Fruit fly (Drosophila melanogaster) whole organism, embryonic: ENCODE measurements around the gene CG13675.
A peak's percentile ranks its signal among the peaks of the same experiment; 100 is the strongest.

Source experiments
- CG1024 ChIP-seq: fragments of 200-800 bp; sonication (Bioruptor generic); IDR thresholded peaks from 2 replicates; pipeline ENCODE4 v1.3.6; 2022; ENCODE audit warnings: missing biosample characterization, missing genetic modification characterization
- CG10431 ChIP-seq: fragments of 200-800 bp; sonication (Bioruptor generic); optimal IDR thresholded peaks from 3 replicates; lab custom pipeline; 2018; ENCODE audit warnings: missing biosample characterization, mild to moderate bottlenecking, missing genetic modification characterization
- CG10959 ChIP-seq: fragments of 200-800 bp; sonication (Bioruptor generic); IDR thresholded peaks from 2 replicates; pipeline ENCODE4 v1.3.6; 2022; ENCODE audit warnings: missing biosample characterization, missing genetic modification characterization
- CG10979 ChIP-seq: fragments of 200-800 bp; sonication (Bioruptor generic); optimal IDR thresholded peaks from 2 replicates; lab custom pipeline; 2018; ENCODE audit warnings: missing biosample characterization, mild to moderate bottlenecking, missing genetic modification characterization, moderate library complexity
- CG11696 ChIP-seq: fragments of 200-800 bp; sonication (Bioruptor generic); IDR thresholded peaks from 2 replicates; pipeline ENCODE4 v1.3.6; 2022; ENCODE audit warnings: missing biosample characterization, missing genetic modification characterization
- CG12391 ChIP-seq: fragments of 200-800 bp; sonication (Bioruptor generic); optimal IDR thresholded peaks from 3 replicates; lab custom pipeline; 2018; ENCODE audit warnings: missing biosample characterization, mild to moderate bottlenecking, missing genetic modification characterization, moderate library complexity
- CG12942 ChIP-seq: fragments of 200-800 bp; sonication (Bioruptor generic); optimal IDR thresholded peaks from 3 replicates; lab custom pipeline; 2016; ENCODE audit warnings: missing biosample characterization, missing genetic modification characterization
- CG14710 ChIP-seq: fragments of 200-800 bp; sonication (Bioruptor generic); optimal IDR thresholded peaks from 3 replicates; lab custom pipeline; 2019; ENCODE audit warnings: missing biosample characterization, mild to moderate bottlenecking, missing genetic modification characterization, moderate library complexity
- CG15514 ChIP-seq: fragments of 200-800 bp; sonication (Bioruptor generic); optimal IDR thresholded peaks from 3 replicates; lab custom pipeline; 2017; ENCODE audit warnings: missing biosample characterization, missing genetic modification characterization, mild to moderate bottlenecking, moderate library complexity, missing genetic modification reagents
- CG1602 ChIP-seq: fragments of 200-800 bp; sonication (Bioruptor generic); optimal IDR thresholded peaks from 3 replicates; lab custom pipeline; 2016; ENCODE audit warnings: missing biosample characterization, missing genetic modification characterization
- CG17359 ChIP-seq: fragments of 200-800 bp; sonication (Bioruptor generic); optimal IDR thresholded peaks from 3 replicates; lab custom pipeline; 2018; ENCODE audit warnings: missing biosample characterization, mild to moderate bottlenecking, missing genetic modification characterization, moderate library complexity
- CG17568 ChIP-seq: fragments of 200-800 bp; sonication (Bioruptor generic); optimal IDR thresholded peaks from 2 replicates; lab custom pipeline; 2018; ENCODE audit warnings: missing biosample characterization, mild to moderate bottlenecking, missing genetic modification characterization, moderate library complexity
- CG17612 ChIP-seq: fragments of 200-800 bp; sonication (Bioruptor generic); IDR thresholded peaks from 2 replicates; pipeline ENCODE4 v1.3.6; 2022; ENCODE audit warnings: missing biosample characterization, missing genetic modification characterization
- CG17802 ChIP-seq: fragments of 200-800 bp; sonication (Bioruptor generic); optimal IDR thresholded peaks from 2 replicates; lab custom pipeline; 2018; ENCODE audit warnings: missing biosample characterization, mild to moderate bottlenecking, missing genetic modification characterization, moderate library complexity
- CG17912 ChIP-seq: fragments of 200-800 bp; sonication (Bioruptor generic); optimal IDR thresholded peaks from 2 replicates; lab custom pipeline; 2018; ENCODE audit warnings: missing biosample characterization, mild to moderate bottlenecking, missing genetic modification characterization
- CG1792 ChIP-seq: fragments of 200-800 bp; sonication (Bioruptor generic); optimal IDR thresholded peaks from 2 replicates; lab custom pipeline; 2016; ENCODE audit warnings: missing biosample characterization, missing genetic modification characterization
- CG18476 ChIP-seq: fragments of 200-800 bp; sonication (Bioruptor generic); optimal IDR thresholded peaks from 2 replicates; lab custom pipeline; 2016; ENCODE audit warnings: missing biosample characterization, mild to moderate bottlenecking, missing genetic modification characterization
- CG18764 ChIP-seq: fragments of 200-800 bp; sonication (Bioruptor generic); optimal IDR thresholded peaks from 3 replicates; lab custom pipeline; 2016; ENCODE audit warnings: missing biosample characterization, missing genetic modification characterization
- CG2202 ChIP-seq: fragments of 200-800 bp; sonication (Bioruptor generic); optimal IDR thresholded peaks from 2 replicates; lab custom pipeline; 2018; ENCODE audit warnings: missing biosample characterization, mild to moderate bottlenecking, missing genetic modification characterization
- CG30020 ChIP-seq: fragments of 200-800 bp; optimal IDR thresholded peaks from 2 replicates; lab custom pipeline; 2019; ENCODE audit warnings: missing biosample characterization, mild to moderate bottlenecking, missing genetic modification characterization, moderate library complexity
- CG30431 ChIP-seq: fragments of 200-800 bp; sonication (Bioruptor generic); optimal IDR thresholded peaks from 2 replicates; lab custom pipeline; 2017; ENCODE audit warnings: missing biosample characterization, missing genetic modification characterization
- CG34376 ChIP-seq: fragments of 200-800 bp; sonication (Bioruptor generic); optimal IDR thresholded peaks from 2 replicates; lab custom pipeline; 2018; ENCODE audit warnings: missing biosample characterization, mild to moderate bottlenecking, missing genetic modification characterization
- CG6791 ChIP-seq: fragments of 200-800 bp; sonication (Bioruptor generic); IDR thresholded peaks from 3 replicates; pipeline ENCODE4 v1.3.6; 2022; ENCODE audit warnings: missing biosample characterization, missing genetic modification characterization; ENCODE audit not compliant: partially characterized antibody
- CG9609 ChIP-seq: fragments of 200-800 bp; sonication (Bioruptor generic); optimal IDR thresholded peaks from 3 replicates; lab custom pipeline; 2016; ENCODE audit warnings: missing biosample characterization, missing genetic modification characterization
- CG9727 ChIP-seq: fragments of 200-800 bp; sonication (Bioruptor generic); optimal IDR thresholded peaks from 3 replicates; lab custom pipeline; 2017; ENCODE audit warnings: missing biosample characterization, mild to moderate bottlenecking, missing genetic modification characterization
- Hey ChIP-seq: fragments of 200-800 bp; sonication (Bioruptor generic); optimal IDR thresholded peaks from 3 replicates; lab custom pipeline; 2018; ENCODE audit warnings: missing biosample characterization, mild to moderate bottlenecking, missing genetic modification characterization
- Hmx ChIP-seq: fragments of 200-800 bp; sonication (Bioruptor generic); optimal IDR thresholded peaks from 2 replicates; lab custom pipeline; 2016; ENCODE audit warnings: missing biosample characterization, missing genetic modification characterization
- NfI ChIP-seq: fragments of 200-800 bp; sonication (Bioruptor generic); optimal IDR thresholded peaks from 3 replicates; lab custom pipeline; 2018; ENCODE audit warnings: missing biosample characterization, mild to moderate bottlenecking, missing genetic modification characterization, moderate library complexity
- ash1 ChIP-seq: fragments of 200-800 bp; sonication (Bioruptor generic); optimal IDR thresholded peaks from 2 replicates; lab custom pipeline; 2018; ENCODE audit warnings: missing biosample characterization, mild to moderate bottlenecking, missing genetic modification characterization
- cg ChIP-seq: fragments of 200-800 bp; sonication (Bioruptor generic); optimal IDR thresholded peaks from 3 replicates; lab custom pipeline; 2019; ENCODE audit warnings: missing biosample characterization, mild to moderate bottlenecking, missing genetic modification characterization, moderate library complexity
- chn ChIP-seq: fragments of 200-800 bp; sonication (Bioruptor generic); optimal IDR thresholded peaks from 2 replicates; lab custom pipeline; 2016; ENCODE audit warnings: missing biosample characterization, missing genetic modification characterization
- crol ChIP-seq: fragments of 200-800 bp; sonication (Bioruptor generic); IDR thresholded peaks from 2 replicates; pipeline ENCODE4 v1.3.6; 2022; ENCODE audit warnings: missing biosample characterization, missing genetic modification characterization
- hth ChIP-seq: fragments of >200 bp; optimal IDR thresholded peaks from 2 replicates; lab custom pipeline; 2017; ENCODE audit warnings: inconsistent platforms
- inv ChIP-seq: fragments of 200-800 bp; sonication (Bioruptor generic); IDR thresholded peaks from 2 replicates; pipeline ENCODE4 v1.3.6; 2022; ENCODE audit warnings: missing biosample characterization, missing genetic modification characterization; ENCODE audit not compliant: partially characterized antibody
- jing ChIP-seq: fragments of 200-800 bp; sonication (Bioruptor generic); optimal IDR thresholded peaks from 2 replicates; lab custom pipeline; 2018; ENCODE audit warnings: missing biosample characterization, mild to moderate bottlenecking, missing genetic modification characterization
- klu ChIP-seq: fragments of 200-800 bp; sonication (Bioruptor generic); IDR thresholded peaks from 2 replicates; pipeline ENCODE4 v1.3.6; 2022; ENCODE audit warnings: missing biosample characterization, missing genetic modification characterization
- mam ChIP-seq: fragments of 200-800 bp; sonication (Bioruptor generic); optimal IDR thresholded peaks from 3 replicates; lab custom pipeline; 2016; ENCODE audit warnings: missing biosample characterization, missing genetic modification characterization
- oc ChIP-seq: fragments of 200-800 bp; sonication (Bioruptor generic); optimal IDR thresholded peaks from 2 replicates; lab custom pipeline; 2018; ENCODE audit warnings: missing biosample characterization, mild to moderate bottlenecking, missing genetic modification characterization, moderate library complexity
- onecut ChIP-seq: fragments of 200-800 bp; sonication (Bioruptor generic); IDR thresholded peaks from 2 replicates; pipeline ENCODE4 v1.3.6; 2022; ENCODE audit warnings: missing biosample characterization, missing genetic modification characterization
- p53 ChIP-seq: fragments of 200-800 bp; sonication (Bioruptor generic); optimal IDR thresholded peaks from 2 replicates; lab custom pipeline; 2016; ENCODE audit warnings: missing biosample characterization, missing genetic modification characterization
- ranshi ChIP-seq: fragments of 200-800 bp; sonication (Bioruptor generic); IDR thresholded peaks from 2 replicates; pipeline ENCODE4 v1.3.6; 2022; ENCODE audit warnings: missing biosample characterization, missing genetic modification characterization
- rib ChIP-seq: fragments of 200-800 bp; sonication (Bioruptor generic); IDR thresholded peaks from 2 replicates; pipeline ENCODE4 v1.3.6; 2022; ENCODE audit warnings: missing biosample characterization, missing genetic modification characterization
- slp2 ChIP-seq: fragments of 200-800 bp; sonication (Bioruptor generic); optimal IDR thresholded peaks from 2 replicates; lab custom pipeline; 2016; ENCODE audit warnings: missing biosample characterization, missing genetic modification characterization
- sr ChIP-seq: fragments of 200-800 bp; sonication (Bioruptor generic); IDR thresholded peaks from 3 replicates; pipeline ENCODE4 v1.3.6; 2022; ENCODE audit warnings: missing biosample characterization, missing genetic modification characterization
- stc ChIP-seq: fragments of 200-800 bp; sonication (Bioruptor generic); IDR thresholded peaks from 2 replicates; pipeline ENCODE4 v1.3.6; 2022; ENCODE audit warnings: missing biosample characterization, missing genetic modification characterization
- trh ChIP-seq: fragments of 200-800 bp; sonication (Bioruptor generic); optimal IDR thresholded peaks from 2 replicates; lab custom pipeline; 2016; ENCODE audit warnings: missing biosample characterization, missing genetic modification characterization
- vfl ChIP-seq: fragments of 200-800 bp; sonication (Bioruptor generic); optimal IDR thresholded peaks from 2 replicates; lab custom pipeline; 2016; ENCODE audit warnings: missing biosample characterization, missing genetic modification characterization
- zen2 ChIP-seq: fragments of 200-800 bp; sonication (Bioruptor generic); IDR thresholded peaks from 3 replicates; pipeline ENCODE4 v1.3.6; 2022; ENCODE audit warnings: missing biosample characterization, missing genetic modification characterization; ENCODE audit not compliant: partially characterized antibody

The CG13675 gene

dm6 chr3L:8116809-8117208, 48.5 kb downstream of the CG13675 start (continued):
- no peak for TF ChIP-seq rib (GFP tag; lab: Robert Waterston, UW)

- TF ChIP-seq inv (GFP tag; lab: Robert Waterston, UW) (no peak), CG10959 (GFP tag; lab: Robert Waterston, UW) (0 out of 2 replicates have a peak, but pooled peaks have one; percentile 30), CG17912 (GFP tag; lab: Kevin White, UChicago) (peak; percentile 79), crol (GFP tag; lab: Robert Waterston, UW) (no peak), NfI (peak; percentile 77), CG9609 (GFP tag; lab: Kevin White, UChicago) (peak; percentile 88), CG10979 (tag; lab: Kevin White, UChicago) (peak; percentile 68), CG17802 (tag; lab: Kevin White, UChicago) (peak; percentile 49), sr (GFP tag; lab: Robert Waterston, UW) (no peak; the same call in 2 of the 3 replicates), p53 (peak; percentile 91), CG2202 (peak; percentile 34), zen2 (GFP tag; lab: Robert Waterston, UW) (no peak), klu (GFP tag; lab: Robert Waterston, UW) (peak; percentile 43; the same call in 1 of the 2 replicates), onecut (GFP tag; lab: Robert Waterston, UW) (peak; percentile 64), Hey (tag; lab: Kevin White, UChicago) (no peak), CG10431 (GFP tag; lab: Kevin White, UChicago) (peak; percentile 58), CG11696 (no peak), vfl (GFP tag; lab: Kevin White, UChicago) (peak; percentile 83), CG1792 (GFP tag; lab: Kevin White, UChicago) (peak; percentile 89), CG34376 (GFP tag; lab: Kevin White, UChicago) (peak; percentile 86), CG6791 (GFP tag; lab: Robert Waterston, UW) (peak; percentile 55; the same call in 1 of the 3 replicates), CG18476 (GFP tag; lab: Kevin White, UChicago) (peak; percentile 72), CG12391 (tag; lab: Kevin White, UChicago) (peak; percentile 80), ranshi (GFP tag; lab: Robert Waterston, UW) (peak; percentile 77), CG18764 (peak; percentile 83), CG9727 (GFP tag; lab: Kevin White, UChicago) (peak; percentile 79), trh (GFP tag; lab: Kevin White, UChicago) (peak; percentile 66), CG17359 (tag; lab: Kevin White, UChicago) (peak; percentile 71), CG15514 (GFP tag; lab: Kevin White, UChicago) (peak; percentile 89), CG1602 (GFP tag; lab: Kevin White, UChicago) (peak; percentile 76), CG12942 (GFP tag; lab: Kevin White, UChicago) (peak; percentile 85), CG1024 (GFP tag; lab: Robert Waterston, UW) (0 out of 2 replicates have a peak, but pooled peaks have one; percentile 31), ash1 (GFP tag; lab: Kevin White, UChicago) (peak; percentile 34), jing (no peak), cg (GFP tag; lab: Kevin White, UChicago) (peak; percentile 88), chn (GFP tag; lab: Kevin White, UChicago) (peak; percentile 84), CG17612 (GFP tag; lab: Robert Waterston, UW) (no peak), oc (tag; lab: Kevin White, UChicago) (no peak), hth (lab: Kevin White, UChicago) (no peak), CG17568 (GFP tag; lab: Kevin White, UChicago) (no peak), mam (GFP tag; lab: Kevin White, UChicago) (peak; percentile 95), CG30020 (tag; lab: Kevin White, UChicago) (peak; percentile 67), CG14710 (tag; lab: Kevin White, UChicago) (peak; percentile 91), stc (GFP tag; lab: Robert Waterston, UW) (no peak), slp2 (GFP tag; lab: Kevin White, UChicago) (peak; percentile 81), Hmx (no peak), CG30431 (GFP tag; lab: Kevin White, UChicago) (peak; percentile 38)
Measured at dm6 chr3L:8115864-8116528, 49.3 kb downstream of the CG13675 start, which contains the start of the genes Arp3 and msk. Gene Arp3 (minus strand): TSS chr3L:8115902. Gene msk (plus strand): TSS chr3L:8116179.
